Fruit fly (Drosophila melanogaster) whole organism, wandering third instar larva: ENCODE data around the gene CG43203.

ENCODE experiments used
- Abd-B ChIP-seq: fragments of >200 bp; optimal IDR thresholded peaks from 2 replicates; lab custom pipeline; 2017; ENCODE audit warnings: missing biosample characterization, missing genetic modification characterization
- CG32264 ChIP-seq: fragments of 200-800 bp; sonication (Bioruptor generic); optimal IDR thresholded peaks from 2 replicates; lab custom pipeline; 2016; ENCODE audit warnings: missing biosample characterization, missing genetic modification characterization
- CG9705 ChIP-seq: fragments of 200-800 bp; sonication (Bioruptor generic); optimal IDR thresholded peaks from 2 replicates; lab custom pipeline; 2018; ENCODE audit warnings: missing biosample characterization, mild to moderate bottlenecking, missing genetic modification characterization
- CrebA ChIP-seq: fragments of 200-800 bp; sonication (Bioruptor generic); optimal IDR thresholded peaks from 2 replicates; lab custom pipeline; 2016; ENCODE audit warnings: missing biosample characterization, mild to moderate bottlenecking, missing genetic modification characterization, borderline replicate concordance
- Dfd ChIP-seq: fragments of >200 bp; optimal IDR thresholded peaks from 2 replicates; lab custom pipeline; 2017; ENCODE audit warnings: missing biosample characterization, missing genetic modification characterization
- Dif ChIP-seq: fragments of 200-275, 200-300 bp; sonication (Bioruptor generic); optimal IDR thresholded peaks from 2 replicates; lab custom pipeline; 2018; ENCODE audit warnings: missing biosample characterization, missing genetic modification characterization; ENCODE audit not compliant: partially characterized antibody
- GATAd ChIP-seq: sonication (Bioruptor generic); optimal IDR thresholded peaks from 2 replicates; lab custom pipeline; 2016; ENCODE audit warnings: missing biosample characterization, missing genetic modification characterization
- HLH106 ChIP-seq: fragments of 200-800 bp; optimal IDR thresholded peaks from 3 replicates; lab custom pipeline; 2019; ENCODE audit warnings: missing biosample characterization, mild to moderate bottlenecking, missing genetic modification characterization, moderate library complexity
- Hnf4 ChIP-seq: fragments of 200-800 bp; sonication (Bioruptor generic); optimal IDR thresholded peaks from 2 replicates; lab custom pipeline; 2016; ENCODE audit warnings: missing biosample characterization, mild to moderate bottlenecking, missing genetic modification characterization
- Hr78 ChIP-seq: fragments of >200 bp; optimal IDR thresholded peaks from 2 replicates; lab custom pipeline; 2017; ENCODE audit warnings: missing biosample characterization, missing genetic modification characterization
- Hr83 ChIP-seq: fragments of 200-300 bp; sonication (Bioruptor generic); optimal IDR thresholded peaks from 2 replicates; lab custom pipeline; 2016; ENCODE audit warnings: missing biosample characterization, mild to moderate bottlenecking, missing genetic modification characterization, moderate library complexity; ENCODE audit not compliant: poor library complexity, severe bottlenecking
- Jra ChIP-seq: sonication (Bioruptor generic); optimal IDR thresholded peaks from 2 replicates; lab custom pipeline; 2016; ENCODE audit warnings: missing biosample characterization, missing genetic modification characterization
- Mio ChIP-seq: sonication (Bioruptor generic); optimal IDR thresholded peaks from 2 replicates; lab custom pipeline; 2016; ENCODE audit warnings: missing biosample characterization, missing genetic modification characterization
- Myc ChIP-seq: fragments of >200 bp; optimal IDR thresholded peaks from 2 replicates; lab custom pipeline; 2017
- N ChIP-seq: fragments of >200 bp; optimal IDR thresholded peaks from 2 replicates; lab custom pipeline; 2018; ENCODE audit warnings: missing biosample characterization, missing external identifiers, missing genetic modification characterization
- OdsH ChIP-seq: fragments of 200-800 bp; sonication (Bioruptor generic); optimal IDR thresholded peaks from 2 replicates; lab custom pipeline; 2016; ENCODE audit warnings: missing biosample characterization, mild to moderate bottlenecking, missing genetic modification characterization
- Rel ChIP-seq, 2 experiments: fragments of 200-800 bp; sonication (Bioruptor generic) in 1 of 2; optimal IDR thresholded peaks; 2 replicates in 1 of 2; 3 replicates in 1 of 2; lab custom pipeline; 2016 to 2019; ENCODE audit warnings: mild to moderate bottlenecking in 2 of 2, missing biosample characterization in 2 of 2, missing genetic modification characterization in 2 of 2, moderate library complexity in 1 of 2
- Sp1 ChIP-seq: fragments of 200-800 bp; sonication (Bioruptor generic); optimal IDR thresholded peaks from 3 replicates; lab custom pipeline; 2019; ENCODE audit warnings: missing biosample characterization, mild to moderate bottlenecking, missing genetic modification characterization, moderate library complexity
- br ChIP-seq: fragments of 200-800 bp; sonication (Bioruptor generic); optimal IDR thresholded peaks from 2 replicates; lab custom pipeline; 2016; ENCODE audit warnings: missing biosample characterization, missing genetic modification characterization
- dl ChIP-seq, 2 experiments: fragments of 175-275, 200-275 bp in 1 of 2; fragments of 200-275 bp in 1 of 2; sonication (Bioruptor generic); optimal IDR thresholded peaks; lab custom pipeline; 2018; ENCODE audit warnings: mild to moderate bottlenecking in 2 of 2, missing biosample characterization in 2 of 2, missing genetic modification characterization in 2 of 2, moderate library complexity in 2 of 2; ENCODE audit not compliant: partially characterized antibody in 2 of 2, insufficient read depth in 1 of 2
- dmrt93B ChIP-seq: fragments of 200-800 bp; sonication (Bioruptor generic); optimal IDR thresholded peaks from 2 replicates; lab custom pipeline; 2018; ENCODE audit warnings: missing biosample characterization, mild to moderate bottlenecking, missing genetic modification characterization
- dsf ChIP-seq: sonication (Bioruptor generic); optimal IDR thresholded peaks from 2 replicates; lab custom pipeline; 2016; ENCODE audit warnings: missing biosample characterization, missing genetic modification characterization, borderline replicate concordance
- ey ChIP-seq: fragments of 200-800 bp; sonication (Bioruptor generic); optimal IDR thresholded peaks from 2 replicates; lab custom pipeline; 2016; ENCODE audit warnings: missing biosample characterization, missing genetic modification characterization
- foxo ChIP-seq, 2 experiments: fragments of 200-800 bp; sonication (Bioruptor generic); optimal IDR thresholded peaks; 2 replicates in 1 of 2; 3 replicates in 1 of 2; lab custom pipeline; 2016 to 2017; ENCODE audit warnings: missing biosample characterization in 2 of 2, missing genetic modification characterization in 2 of 2
- fru ChIP-seq: fragments of 200-800 bp; sonication (Bioruptor generic); optimal IDR thresholded peaks from 3 replicates; lab custom pipeline; 2016; ENCODE audit warnings: missing biosample characterization, mild to moderate bottlenecking, missing genetic modification characterization
- h ChIP-seq: fragments of 200-800 bp; sonication (Bioruptor generic); optimal IDR thresholded peaks from 3 replicates; lab custom pipeline; 2016; ENCODE audit warnings: missing biosample characterization, mild to moderate bottlenecking, missing genetic modification characterization
- lola ChIP-seq: fragments of >200 bp; optimal IDR thresholded peaks from 2 replicates; lab custom pipeline; 2017; ENCODE audit warnings: missing biosample characterization, missing genetic modification characterization
- pan ChIP-seq: fragments of >200 bp; optimal IDR thresholded peaks from 2 replicates; lab custom pipeline; 2017
- psq ChIP-seq: fragments of 200-800 bp; sonication (Bioruptor generic); optimal IDR thresholded peaks from 3 replicates; lab custom pipeline; 2017; ENCODE audit warnings: missing biosample characterization, mild to moderate bottlenecking, missing genetic modification characterization, moderate library complexity
- rgr ChIP-seq: fragments of 200-800 bp; sonication (Bioruptor generic); optimal IDR thresholded peaks from 3 replicates; lab custom pipeline; 2016; ENCODE audit warnings: missing biosample characterization, mild to moderate bottlenecking, missing genetic modification characterization
- sage ChIP-seq: fragments of 200-800 bp; sonication (Bioruptor generic); optimal IDR thresholded peaks from 2 replicates; lab custom pipeline; 2016; ENCODE audit warnings: missing biosample characterization, mild to moderate bottlenecking, missing genetic modification characterization
- sv ChIP-seq: fragments of 200-800 bp; sonication (Bioruptor generic); optimal IDR thresholded peaks from 3 replicates; lab custom pipeline; 2016; ENCODE audit warnings: missing biosample characterization, missing genetic modification characterization
- usp ChIP-seq: fragments of >200 bp; optimal IDR thresholded peaks from 2 replicates; lab custom pipeline; 2017; ENCODE audit warnings: missing biosample characterization, missing genetic modification characterization
- woc ChIP-seq: sonication (Bioruptor generic); optimal IDR thresholded peaks from 2 replicates; lab custom pipeline; 2016; ENCODE audit warnings: missing biosample characterization, mild to moderate bottlenecking, missing genetic modification characterization

The CG43203 gene

dm6 chr3R:19370693-19371092 is 16.8 kb downstream of the CG43203 start:
- no peak for TF ChIP-seq Dfd (GFP tag; lab: Kevin White, UChicago)
- no peak for TF ChIP-seq dsf (GFP tag; lab: Kevin White, UChicago)
- TF ChIP-seq rgr (GFP tag; lab: Kevin White, UChicago), result no peak
- no peak for TF ChIP-seq foxo (GFP tag; optimal IDR thresholded peaks at IDR 0.05; lab: Kevin White, UChicago)
- no peak for TF ChIP-seq Abd-B (GFP tag; lab: Kevin White, UChicago)
- TF ChIP-seq psq (GFP tag; lab: Kevin White, UChicago), result no peak
- TF ChIP-seq Hr83 (GFP tag; lab: Kevin White, UChicago), result no peak
- TF ChIP-seq CG32264 (GFP tag; lab: Kevin White, UChicago), result no peak
- TF ChIP-seq fru (GFP tag; lab: Kevin White, UChicago), result no peak
- TF ChIP-seq Hnf4 (GFP tag; lab: Kevin White, UChicago), result no peak
- TF ChIP-seq Mio (GFP tag; lab: Kevin White, UChicago), result no peak
- no peak for TF ChIP-seq sage (GFP tag; lab: Kevin White, UChicago)
- TF ChIP-seq OdsH (GFP tag; lab: Kevin White, UChicago), result no peak

DNA sequence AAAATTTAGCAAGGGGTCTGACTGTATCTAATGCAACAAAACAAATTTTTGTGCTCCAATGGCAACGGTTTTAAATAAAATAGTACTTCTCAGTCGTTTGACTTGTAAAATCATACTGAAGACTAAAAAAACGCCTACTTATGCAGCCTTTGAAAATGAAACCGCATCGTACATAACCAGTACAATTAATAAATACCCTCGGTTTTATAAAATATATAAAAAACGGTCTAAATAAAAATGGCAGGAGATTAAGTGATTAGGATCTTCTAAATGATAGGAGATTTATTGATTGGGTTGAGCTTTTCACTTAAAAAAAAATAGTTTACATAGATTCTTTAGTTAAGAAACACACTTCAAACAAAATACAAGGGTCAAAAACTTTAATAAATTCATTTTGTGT is 20.8 kb downstream of the CG43203 start, which contains the start of gene CG3581:
Gene CG3581 (minus strand): TSS at position 101 of the 400 bp plus-strand sequence.
- no peak for TF ChIP-seq psq (GFP tag; lab: Kevin White, UChicago)
- no peak for TF ChIP-seq usp
- TF ChIP-seq dmrt93B (GFP tag; lab: Kevin White, UChicago), result no peak
- no peak for TF ChIP-seq Hr83 (GFP tag; lab: Kevin White, UChicago)
- no peak for TF ChIP-seq Mio (GFP tag; lab: Kevin White, UChicago)
- TF ChIP-seq h (GFP tag; lab: Kevin White, UChicago), result no peak
- TF ChIP-seq pan (lab: Kevin White, UChicago), result no peak
- no peak for TF ChIP-seq Jra (GFP tag; lab: Kevin White, UChicago)
- TF ChIP-seq Abd-B (GFP tag; lab: Kevin White, UChicago), result no peak
- no peak for TF ChIP-seq CrebA (GFP tag; lab: Kevin White, UChicago)
- no peak for TF ChIP-seq Dfd (GFP tag; lab: Kevin White, UChicago)
- TF ChIP-seq sv (GFP tag; lab: Kevin White, UChicago), result no peak
- TF ChIP-seq Myc (lab: Kevin White, UChicago), result no peak
- TF ChIP-seq dsf (GFP tag; lab: Kevin White, UChicago), result no peak
- TF ChIP-seq lola (GFP tag; lab: Kevin White, UChicago), result no peak
- TF ChIP-seq Hr78 (GFP tag; lab: Kevin White, UChicago), result no peak
- TF ChIP-seq fru (GFP tag; lab: Kevin White, UChicago), result no peak
- TF ChIP-seq, all 38 proteins: peak for 0

DNA sequence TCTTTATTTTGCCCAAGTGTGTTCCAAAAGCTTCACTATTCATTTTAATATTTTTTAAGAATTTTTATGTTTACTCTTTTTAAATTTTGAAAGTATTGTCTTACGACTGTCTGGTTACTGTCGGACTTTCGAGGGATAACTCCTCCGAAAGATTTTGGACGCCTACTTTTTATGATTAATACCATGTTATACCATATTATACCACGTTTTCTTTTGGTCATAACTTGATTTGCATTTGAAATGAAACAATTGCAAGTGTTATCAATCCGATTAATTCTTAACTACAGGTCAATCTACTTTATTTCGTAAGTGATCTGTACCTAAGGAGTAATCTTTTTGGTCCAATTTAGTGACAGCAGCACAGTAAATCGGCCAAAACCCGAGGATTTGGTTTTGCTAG is 22.1 kb downstream of the CG43203 start, which contains the start of gene CG31404:
Gene CG31404 (minus strand): TSS at position 101 of the 400 bp plus-strand sequence.
- TF ChIP-seq br (no peak), fru (GFP tag; lab: Kevin White, UChicago) (no peak), HLH106 (no peak)

DNA sequence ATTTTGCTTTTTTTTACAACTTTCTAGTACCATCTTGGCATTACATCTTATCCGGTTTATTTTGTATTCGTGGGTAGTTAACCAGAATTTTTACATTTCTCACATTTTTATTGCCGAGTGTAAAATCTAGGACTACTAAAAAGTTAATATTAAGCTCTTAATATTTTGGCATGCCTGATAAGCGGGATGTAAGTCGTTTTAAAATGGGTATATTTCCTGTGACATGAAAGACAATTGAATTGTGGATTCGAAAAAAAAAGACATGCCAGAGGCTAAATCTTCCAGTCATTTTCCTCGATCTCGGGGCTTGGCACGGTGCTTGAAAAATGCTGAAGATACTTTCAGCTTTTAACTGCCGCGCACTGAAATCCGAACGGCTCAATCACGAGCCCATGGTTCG is 23.3 kb downstream of the CG43203 start, which contains the start of gene CG31245:
Gene CG31245 (minus strand): TSS at position 101 of the 400 bp plus-strand sequence.
- TF ChIP-seq HLH106, result no peak
- TF ChIP-seq psq (GFP tag; lab: Kevin White, UChicago), result no peak
- no peak for TF ChIP-seq dl (GFP tag; optimal IDR thresholded peaks at IDR 0.05; lab: Kevin White, UChicago; ENCODE audit: insufficient read depth in 1 of 2, partially characterized antibody in 2 of 2)
- no peak for TF ChIP-seq Dif (GFP tag; lab: Kevin White, UChicago)
- TF ChIP-seq dsf (GFP tag; lab: Kevin White, UChicago), result no peak
- TF ChIP-seq Rel (GFP tag; optimal IDR thresholded peaks at IDR 0.05; lab: Kevin White, UChicago), result no peak
- no peak for TF ChIP-seq Rel (tag; optimal IDR thresholded peaks at IDR 0.05; lab: Kevin White, UChicago)
- no peak for TF ChIP-seq Hnf4 (GFP tag; lab: Kevin White, UChicago)
- TF ChIP-seq Abd-B (GFP tag; lab: Kevin White, UChicago), result no peak
- TF ChIP-seq Sp1 (GFP tag; lab: Kevin White, UChicago), result no peak
- no peak for TF ChIP-seq ey (GFP tag; lab: Kevin White, UChicago)
- TF ChIP-seq N (GFP tag; lab: Kevin White, UChicago), result no peak
- TF ChIP-seq CG9705, result no peak
- TF ChIP-seq sage (GFP tag; lab: Kevin White, UChicago), result no peak
- no peak for TF ChIP-seq woc (GFP tag; lab: Kevin White, UChicago)
- TF ChIP-seq GATAd, result no peak
- no peak for TF ChIP-seq br
- TF ChIP-seq rgr (GFP tag; lab: Kevin White, UChicago), result no peak
- TF ChIP-seq sv (GFP tag; lab: Kevin White, UChicago), result no peak
